Fruit fly (Drosophila melanogaster): ENCODE measurements around the gene ND-B8.

- no peak for TF ChIP-seq vfl (GFP tag; optimal IDR thresholded peaks at IDR 0.05)
- no peak for TF ChIP-seq tup (GFP tag; optimal IDR thresholded peaks at IDR 0.05)
- no peak for TF ChIP-seq sc (optimal IDR thresholded peaks at IDR 0.05)
- no peak for TF ChIP-seq sc (GFP tag; optimal IDR thresholded peaks at IDR 0.05)
- TF ChIP-seq TFAM (GFP tag; optimal IDR thresholded peaks at IDR 0.05): no peak
- TF ChIP-seq CG11696 (GFP tag; IDR thresholded peaks at IDR 0.05): no peak
- no peak for TF ChIP-seq crc (GFP tag; optimal IDR thresholded peaks at IDR 0.05)
- no peak for TF ChIP-seq CG3281 (GFP tag; optimal IDR thresholded peaks at IDR 0.05)
- TF ChIP-seq Ets97D (GFP tag; optimal IDR thresholded peaks at IDR 0.05): no peak
- TF ChIP-seq yki (optimal IDR thresholded peaks at IDR 0.05): no peak
- TF ChIP-seq CG7839 (tag; optimal IDR thresholded peaks at IDR 0.05): no peak
- TF ChIP-seq Dip2 (GFP tag; IDR thresholded peaks at IDR 0.05): no peak
- TF ChIP-seq CG17612 (GFP tag; IDR thresholded peaks at IDR 0.05): no peak
- no peak for TF ChIP-seq pho (GFP tag; optimal IDR thresholded peaks at IDR 0.05)
- TF ChIP-seq CG15601 (tag; optimal IDR thresholded peaks at IDR 0.05): no peak
Observed at dm6 chr2L:4464946-4465345, 10.5 kb downstream of the ND-B8 start, which contains the start of gene FIG4.
